Worm (Caenorhabditis elegans) whole organism, L4 larva: ENCODE data around the gene lips-1.

Source experiments
- Y5F2A.4 ChIP-seq: fragments of 200-800 bp; sonication (Bioruptor generic); optimal IDR thresholded peaks from 2 replicates; lab custom pipeline; 2018; ENCODE audit warnings: mild to moderate bottlenecking, missing genetic modification characterization, missing compliant biosample characterization
- aha-1 ChIP-seq: fragments of 150-350 bp; peaks from one replicate; lab custom pipeline; 2014; ENCODE audit warnings: missing biosample characterization, missing genetic modification characterization
- arid-1 ChIP-seq: fragments of 200-800 bp; sonication (Bioruptor generic); conservative IDR thresholded peaks from 2 replicates; pipeline ENCODE4 v1.3.6; 2022; ENCODE audit warnings: missing genetic modification reagents, missing genetic modification characterization, missing compliant biosample characterization
- ces-1 ChIP-seq: fragments of 150-350 bp; sonication (generic microtip); optimal IDR thresholded peaks from 4 replicates; lab custom pipeline; 2014; ENCODE audit warnings: missing biosample characterization, missing genetic modification reagents, missing genetic modification characterization
- mdl-1 ChIP-seq, 2 experiments: fragments of 150-350 bp in 1 of 2; sonication (generic microtip) in 1 of 2; optimal IDR thresholded peaks; 2 replicates each; lab custom pipeline; 2014 to 2017; ENCODE audit warnings: missing biosample characterization in 2 of 2, missing genetic modification characterization in 2 of 2

- TF ChIP-seq ces-1 (GFP tag; lab: Kevin White, UChicago): peak; percentile 8
- TF ChIP-seq Y5F2A.4 (GFP tag; lab: Kevin White, UChicago): no peak
- TF ChIP-seq arid-1 (GFP tag; lab: Robert Waterston, UW): no peak
- TF ChIP-seq mdl-1 (tag; optimal IDR thresholded peaks at IDR 0.05; lab: Kevin White, UChicago): no peak
- TF ChIP-seq aha-1 (tag; lab: Kevin White, UChicago): no peak
Observed at ce11 chrX:12545100-12545499, 52.5 kb downstream of the lips-1 start.
